Worm (Caenorhabditis elegans) whole organism, early embryonic: Measurements from ENCODE around the gene Y43F8B.7.

Experiments used
- aly-1 ChIP-seq: sonication (generic microtip); optimal IDR thresholded peaks from 2 replicates; lab custom pipeline; 2016; ENCODE audit warnings: missing genetic modification characterization, missing compliant biosample characterization
- ama-1 ChIP-seq: fragments of 150-350 bp; optimal IDR thresholded peaks from 2 replicates; lab custom pipeline; 2014
- hmbx-1 ChIP-seq: sonication (generic microtip); optimal IDR thresholded peaks from 2 replicates; lab custom pipeline; 2016; ENCODE audit warnings: mild to moderate bottlenecking, missing genetic modification characterization, missing compliant biosample characterization
- hnd-1 ChIP-seq: sonication (generic microtip); optimal IDR thresholded peaks from 2 replicates; lab custom pipeline; 2016; ENCODE audit warnings: missing genetic modification characterization, missing compliant biosample characterization
- scrt-1 ChIP-seq: fragments of 200-800 bp; sonication (Bioruptor generic); IDR thresholded peaks from 2 replicates; pipeline ENCODE4 v1.3.6; 2022; ENCODE audit warnings: missing genetic modification characterization, missing compliant biosample characterization
- tbx-37 ChIP-seq: fragments of 200-800 bp; sonication (Bioruptor generic); conservative IDR thresholded peaks from 2 replicates; pipeline ENCODE4 v1.3.6; 2022; ENCODE audit warnings: missing genetic modification reagents, missing genetic modification characterization, missing compliant biosample characterization

ce11 chrV:19518468-19519168 lies 28.1 kb downstream of the Y43F8B.7 start:
- TF ChIP-seq ama-1 (lab: Kevin White, UChicago) (no peak), hmbx-1 (tag; lab: Kevin White, UChicago) (no peak), aly-1 (tag; lab: Kevin White, UChicago) (no peak), hnd-1 (tag; lab: Kevin White, UChicago) (no peak), tbx-37 (no peak), scrt-1 (GFP tag; lab: Robert Waterston, UW) (no peak)
